Fruit fly (Drosophila melanogaster): ENCODE results near the gene Sec8.

The Sec8 gene

dm6 chr3R:5758624-5759209, at the start of gene Sec8:
Gene Sec8, minus strand, starts transcription at chr3R:5758997.
- TF ChIP-seq CG17801 (GFP tag; optimal IDR thresholded peaks at IDR 0.05; ENCODE audit: partially characterized antibody) = peak; percentile 31

- no peak for TF ChIP-seq CG17801 (GFP tag; optimal IDR thresholded peaks at IDR 0.05; ENCODE audit: partially characterized antibody)
Observed at dm6 chr3R:5801703-5802436, 43.1 kb upstream of the Sec8 start, which contains the start of gene CG11000. Gene CG11000, plus strand, starts transcription at chr3R:5802328.

dm6 chr3R:5797709-5798108, 38.9 kb upstream of the Sec8 start:
- no peak for TF ChIP-seq CG17801 (GFP tag; optimal IDR thresholded peaks at IDR 0.05; ENCODE audit: partially characterized antibody)

dm6 chr3R:5794267-5795089, 35.7 kb upstream of the Sec8 start, which contains the start of the genes PSMG1 and CG10979:
Gene PSMG1, minus strand, starts transcription at chr3R:5794317.
Gene CG10979, plus strand, starts transcription at chr3R:5794705.
- TF ChIP-seq CG17801 (GFP tag; optimal IDR thresholded peaks at IDR 0.05; ENCODE audit: partially characterized antibody) = no peak

DNA sequence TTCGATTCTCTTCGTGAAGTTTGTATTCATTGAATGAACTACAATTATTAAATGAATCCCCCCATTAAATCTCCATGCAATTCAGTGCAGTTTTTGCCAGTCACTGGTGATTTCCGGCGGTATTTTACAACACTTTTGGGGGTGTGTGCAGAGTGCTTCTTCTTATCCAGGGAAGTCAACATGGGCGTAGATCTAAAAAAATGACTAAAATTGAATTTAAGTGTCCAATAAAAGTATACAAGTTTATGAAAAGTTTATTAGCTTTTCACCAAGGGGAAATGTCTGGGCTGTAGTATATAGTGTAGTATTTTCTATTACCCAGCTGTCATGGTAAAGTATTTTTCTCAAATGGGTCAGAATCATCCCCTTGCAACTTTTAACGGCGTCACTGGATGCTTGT, 32.7 kb upstream of the Sec8 start, which contains the start of gene Hpf1:
Gene Hpf1 (plus strand): TSS at position 383 of the 400 bp plus-strand sequence.
- TF ChIP-seq CG17801 (GFP tag; optimal IDR thresholded peaks at IDR 0.05; ENCODE audit: partially characterized antibody) = peak; percentile 99

dm6 chr3R:5789025-5789953, 30.5 kb upstream of the Sec8 start, which contains the start of the genes Hat1 and Rpn5:
Gene Hat1, minus strand, starts transcription at chr3R:5789384.
Gene Rpn5, plus strand, starts transcription at chr3R:5789493.
- TF ChIP-seq CG17801 (GFP tag; optimal IDR thresholded peaks at IDR 0.05; ENCODE audit: partially characterized antibody) = peak; percentile 78

DNA sequence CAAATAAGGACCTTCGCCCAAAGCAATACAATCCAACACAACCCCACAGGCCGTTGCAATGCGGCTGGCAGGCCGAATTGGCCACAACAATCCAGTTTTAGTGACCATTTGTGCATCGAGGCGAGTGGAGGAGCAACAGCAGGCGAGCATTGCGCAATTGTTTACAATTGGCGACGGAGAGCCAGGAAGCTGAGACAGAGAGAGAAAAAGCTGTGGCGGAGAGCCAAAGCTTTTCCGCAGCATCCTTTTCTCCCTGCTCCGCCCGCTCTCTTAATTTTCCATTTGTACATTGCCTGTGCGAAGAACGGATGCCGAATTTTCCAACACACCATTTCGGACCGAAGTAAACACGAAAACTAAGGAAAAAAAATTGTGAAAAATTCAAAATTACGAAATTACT, 22.7 kb upstream of the Sec8 start, which contains the start of gene kat-60L1:
Gene kat-60L1 (plus strand): TSS at position 301 of the 400 bp plus-strand sequence.
- no peak for TF ChIP-seq CG17801 (GFP tag; optimal IDR thresholded peaks at IDR 0.05; ENCODE audit: partially characterized antibody)

DNA sequence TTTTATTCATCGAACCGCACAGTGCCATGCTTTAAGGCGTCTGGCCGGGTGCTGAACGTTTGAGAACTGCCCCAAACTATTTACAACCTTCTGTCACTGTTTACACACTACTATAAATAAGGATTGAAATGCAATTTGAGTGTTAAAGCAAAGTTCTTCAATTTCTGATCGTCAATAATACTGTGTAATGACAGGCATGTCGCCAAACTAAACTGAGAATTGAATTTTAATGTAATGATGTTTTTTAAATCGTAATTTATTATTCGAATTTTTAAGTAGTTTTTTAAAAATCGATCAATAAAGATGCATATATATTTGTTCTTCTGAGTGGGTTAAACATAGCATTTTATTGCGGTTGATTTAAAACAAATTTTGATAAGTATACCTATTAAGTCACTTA, 22.2 kb upstream of the Sec8 start, which contains the start of gene CG2082:
Gene CG2082 (minus strand): TSS at position 101 of the 400 bp plus-strand sequence.
- no peak for TF ChIP-seq CG17801 (GFP tag; optimal IDR thresholded peaks at IDR 0.05; ENCODE audit: partially characterized antibody)

DNA sequence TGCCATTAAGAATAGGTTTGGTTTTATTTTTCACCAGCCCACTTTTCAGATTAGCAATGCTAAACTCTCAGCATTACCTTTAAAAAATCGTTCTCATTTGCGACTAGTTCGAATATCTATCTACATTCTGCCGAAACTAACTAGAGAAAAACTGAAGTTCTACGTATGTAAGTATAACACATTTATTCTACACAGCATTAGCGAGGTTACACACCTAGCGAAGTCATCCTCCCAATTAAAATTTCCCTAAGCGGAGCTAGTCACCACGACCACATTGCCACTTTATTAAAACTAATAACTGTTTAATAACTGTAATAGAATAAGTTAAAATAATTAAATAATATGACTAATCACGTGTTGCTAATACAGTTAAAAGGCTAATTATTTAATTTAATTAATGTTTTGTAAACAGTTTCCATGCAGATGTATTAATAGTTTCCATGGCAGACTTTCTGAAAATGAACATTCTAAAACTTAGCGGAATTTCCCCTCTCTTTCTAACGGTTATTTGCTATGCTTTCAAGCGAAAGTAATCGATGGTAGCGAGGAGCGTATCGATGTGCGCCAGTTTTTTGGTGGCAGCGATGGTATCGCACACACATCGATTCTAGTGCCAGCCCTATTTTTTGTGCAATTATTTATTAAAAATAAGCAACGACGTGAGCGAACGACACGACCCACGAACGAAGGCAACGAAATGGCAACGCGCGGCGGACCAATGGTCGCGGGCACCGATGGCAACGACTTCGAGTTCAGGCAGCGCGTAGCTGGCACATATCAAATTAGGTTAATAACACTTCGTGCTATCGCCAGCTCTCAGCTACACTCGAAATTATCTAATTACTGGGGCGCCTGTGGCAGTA, 20.2 kb upstream of the Sec8 start, which contains the start of gene jagn:
Gene jagn (plus strand): TSS at position 585 of the 863 bp plus-strand sequence.
- peak; percentile 50 for TF ChIP-seq CG17801 (GFP tag; optimal IDR thresholded peaks at IDR 0.05; ENCODE audit: partially characterized antibody)

DNA sequence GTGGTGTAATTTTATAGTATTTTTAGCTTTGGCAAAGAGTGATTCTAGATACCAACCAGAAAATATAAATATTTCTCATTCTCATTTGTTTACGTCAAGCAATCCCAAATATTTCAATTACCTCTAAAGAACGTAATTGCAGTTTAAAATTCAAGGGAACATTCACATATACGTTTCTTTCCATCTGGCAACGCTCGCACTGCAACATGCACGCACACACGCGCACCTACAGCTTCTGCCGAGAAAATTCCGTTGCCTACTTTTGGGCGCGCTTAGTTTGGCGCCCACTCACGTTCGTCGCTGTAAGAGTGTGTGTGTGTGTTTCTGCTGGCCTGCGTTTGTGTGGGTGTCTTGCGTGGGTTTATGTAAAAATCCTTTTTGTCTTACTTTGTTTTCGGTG, 13.6 kb upstream of the Sec8 start:
- TF ChIP-seq CG17801 (GFP tag; optimal IDR thresholded peaks at IDR 0.05; ENCODE audit: partially characterized antibody) = no peak

dm6 chr3R:5771614-5772202, 12.9 kb upstream of the Sec8 start:
- TF ChIP-seq CG17801 (GFP tag; optimal IDR thresholded peaks at IDR 0.05; ENCODE audit: partially characterized antibody) = no peak

DNA sequence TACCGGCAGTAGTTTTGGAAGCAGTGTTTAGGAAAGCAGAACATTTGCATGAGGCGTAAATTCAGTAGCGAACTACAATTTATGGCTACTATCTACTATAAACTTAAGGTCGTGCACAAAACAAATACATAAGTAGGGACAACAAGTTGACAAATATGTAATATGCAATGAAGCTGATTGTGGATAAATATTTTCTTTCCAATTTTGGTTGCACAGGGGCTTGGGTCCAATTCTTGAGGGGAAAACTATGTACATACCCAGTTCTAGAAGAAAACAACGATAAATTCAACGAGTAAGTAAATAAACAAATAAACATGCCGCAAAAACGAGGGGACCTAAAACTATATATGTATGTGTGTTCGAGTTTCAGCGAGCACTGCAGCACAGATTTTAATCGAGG, 2.2 kb upstream of the Sec8 start:
- TF ChIP-seq CG17801 (GFP tag; optimal IDR thresholded peaks at IDR 0.05; ENCODE audit: partially characterized antibody) = no peak

DNA sequence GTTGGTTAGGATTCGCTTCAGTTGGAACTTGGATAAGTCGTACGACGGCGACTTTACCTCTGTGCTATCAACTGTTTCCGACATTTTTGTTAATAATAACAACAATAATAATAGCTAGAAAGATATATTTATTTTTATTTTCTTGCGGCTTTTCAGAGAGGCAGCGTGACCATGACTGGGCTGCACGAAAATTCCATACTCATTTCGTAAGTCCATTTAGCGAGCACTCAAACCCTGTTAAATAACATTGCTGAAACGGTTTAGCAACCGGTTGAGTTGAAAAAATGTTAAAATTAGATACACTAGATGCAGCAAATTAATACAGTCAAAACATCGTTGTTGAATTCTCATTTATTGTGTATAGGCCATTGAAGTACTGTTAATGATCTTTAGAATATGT, 4.2 kb downstream of the Sec8 start, which contains the start of gene Dcps:
Gene Dcps (minus strand): TSS at position 181 of the 400 bp plus-strand sequence.
- no peak for TF ChIP-seq CG17801 (GFP tag; optimal IDR thresholded peaks at IDR 0.05; ENCODE audit: partially characterized antibody)

All from ovary, adult (tissue).